Worm (Caenorhabditis elegans) whole organism, young adult: Measurements from ENCODE around the gene fbxb-15.

ENCODE experiments used
- B0336.3 ChIP-seq: fragments of 200-800 bp; sonication (Bioruptor generic); IDR thresholded peaks from 2 replicates; pipeline ENCODE4 v1.3.6; 2022; ENCODE audit warnings: missing genetic modification characterization, missing compliant biosample characterization
- D2030.7 ChIP-seq: fragments of 200-800 bp; sonication (Bioruptor generic); IDR thresholded peaks from 2 replicates; pipeline ENCODE4 v1.3.6; 2022; ENCODE audit warnings: missing genetic modification reagents, missing genetic modification characterization, missing compliant biosample characterization
- F10E7.11 ChIP-seq: sonication (generic microtip); optimal IDR thresholded peaks from 2 replicates; lab custom pipeline; 2017; ENCODE audit warnings: mild to moderate bottlenecking, missing genetic modification characterization, moderate library complexity, missing compliant biosample characterization
- F22D6.2 ChIP-seq: sonication (generic microtip); optimal IDR thresholded peaks from 2 replicates; lab custom pipeline; 2016; ENCODE audit warnings: mild to moderate bottlenecking, missing genetic modification characterization, missing compliant biosample characterization
- F23B12.7 ChIP-seq: sonication (generic microtip); optimal IDR thresholded peaks from 2 replicates; lab custom pipeline; 2017; ENCODE audit warnings: missing genetic modification characterization, mild to moderate bottlenecking, missing compliant biosample characterization, antibody characterized with exemption, moderate library complexity; ENCODE audit not compliant: insufficient read depth
- F33H1.4 ChIP-seq: fragments of 200-800 bp; sonication (Bioruptor generic); IDR thresholded peaks from 2 replicates; pipeline ENCODE4 v1.3.6; 2022; ENCODE audit warnings: missing genetic modification reagents, missing genetic modification characterization, missing compliant biosample characterization
- F37B4.10 ChIP-seq: fragments of 200-800 bp; sonication (Bioruptor generic); IDR thresholded peaks from 2 replicates; pipeline ENCODE4 v1.3.6; 2022; ENCODE audit warnings: missing genetic modification characterization, missing compliant biosample characterization
- F55B11.4 ChIP-seq: sonication (generic microtip); optimal IDR thresholded peaks from 2 replicates; lab custom pipeline; 2016; ENCODE audit warnings: missing compliant biosample characterization, missing genetic modification characterization, borderline replicate concordance; ENCODE audit not compliant: insufficient read depth
- K12H6.12 ChIP-seq: fragments of 200-800 bp; sonication (Bioruptor generic); optimal IDR thresholded peaks from 2 replicates; lab custom pipeline; 2018; ENCODE audit warnings: mild to moderate bottlenecking, missing genetic modification characterization, missing compliant biosample characterization
- Y56A3A.18 ChIP-seq: fragments of 200-800 bp; sonication (Bioruptor generic); IDR thresholded peaks from 2 replicates; pipeline ENCODE4 v1.3.6; 2022; ENCODE audit warnings: missing genetic modification reagents, missing genetic modification characterization, missing compliant biosample characterization
- Y79H2A.3 ChIP-seq: fragments of 200-800 bp; sonication (Bioruptor generic); conservative IDR thresholded peaks from 2 replicates; pipeline ENCODE4 v1.3.6; 2022; ENCODE audit warnings: missing genetic modification reagents, missing genetic modification characterization, missing compliant biosample characterization
- Y95B8A.8 ChIP-seq: fragments of 200-800 bp; sonication (Bioruptor generic); IDR thresholded peaks from 2 replicates; pipeline ENCODE4 v1.3.6; 2022; ENCODE audit warnings: missing genetic modification reagents, missing genetic modification characterization, missing compliant biosample characterization
- ZK185.1 ChIP-seq: sonication (generic microtip); optimal IDR thresholded peaks from 2 replicates; lab custom pipeline; 2016; ENCODE audit warnings: mild to moderate bottlenecking, missing genetic modification characterization, missing compliant biosample characterization; ENCODE audit not compliant: poor library complexity, severe bottlenecking
- aptf-2 ChIP-seq: fragments of 200-800 bp; sonication (Bioruptor generic); conservative IDR thresholded peaks from 2 replicates; pipeline ENCODE4 v1.3.6; 2022; ENCODE audit warnings: missing genetic modification reagents, missing genetic modification characterization, missing compliant biosample characterization
- atf-7 ChIP-seq: sonication (generic microtip); optimal IDR thresholded peaks from 2 replicates; lab custom pipeline; 2017; ENCODE audit warnings: mild to moderate bottlenecking, missing genetic modification characterization, missing compliant biosample characterization
- athp-1 ChIP-seq: sonication (generic microtip); optimal IDR thresholded peaks from 2 replicates; lab custom pipeline; 2017; ENCODE audit warnings: mild to moderate bottlenecking, missing genetic modification characterization, missing compliant biosample characterization
- attf-3 ChIP-seq: fragments of 200-800 bp; sonication (Bioruptor generic); conservative IDR thresholded peaks from 2 replicates; pipeline ENCODE4 v1.3.6; 2022; ENCODE audit warnings: missing genetic modification reagents, missing genetic modification characterization, missing compliant biosample characterization
- attf-5 ChIP-seq: fragments of 200-800 bp; sonication (Bioruptor generic); optimal IDR thresholded peaks from 2 replicates; lab custom pipeline; 2018; ENCODE audit warnings: mild to moderate bottlenecking, missing genetic modification characterization, missing compliant biosample characterization
- bed-2 ChIP-seq: fragments of 200-800 bp; sonication (Bioruptor generic); IDR thresholded peaks from 2 replicates; pipeline ENCODE4 v1.3.6; 2022; ENCODE audit warnings: missing genetic modification reagents, missing genetic modification characterization, missing compliant biosample characterization
- ceh-40 ChIP-seq: fragments of 200-800 bp; sonication (Bioruptor generic); IDR thresholded peaks from 2 replicates; pipeline ENCODE4 v1.3.6; 2022; ENCODE audit warnings: missing genetic modification characterization, missing compliant biosample characterization
- ceh-91 ChIP-seq: fragments of 200-800 bp; sonication (Bioruptor generic); IDR thresholded peaks from 2 replicates; pipeline ENCODE4 v1.3.6; 2022; ENCODE audit warnings: missing genetic modification reagents, missing genetic modification characterization, missing compliant biosample characterization
- die-1 ChIP-seq: sonication (generic microtip); optimal IDR thresholded peaks from 2 replicates; lab custom pipeline; 2016; ENCODE audit warnings: missing genotype, mild to moderate bottlenecking, missing genetic modification characterization, missing compliant biosample characterization
- dox-1 ChIP-seq: fragments of 200-800 bp; sonication (Bioruptor generic); IDR thresholded peaks from 2 replicates; pipeline ENCODE4 v1.3.6; 2022; ENCODE audit warnings: missing genetic modification reagents, missing genetic modification characterization, missing compliant biosample characterization
- ets-4 ChIP-seq: fragments of 200-800 bp; sonication (Bioruptor generic); optimal IDR thresholded peaks from 2 replicates; lab custom pipeline; 2018; ENCODE audit warnings: mild to moderate bottlenecking, missing genetic modification characterization, missing compliant biosample characterization
- hlh-26 ChIP-seq: fragments of 200-800 bp; sonication (Bioruptor generic); conservative IDR thresholded peaks from 2 replicates; pipeline ENCODE4 v1.3.6; 2022; ENCODE audit warnings: missing genetic modification reagents, missing genetic modification characterization, missing compliant biosample characterization
- hmg-1.2 ChIP-seq: fragments of 200-800 bp; sonication (Bioruptor generic); IDR thresholded peaks from 2 replicates; pipeline ENCODE4 v1.3.6; 2022; ENCODE audit warnings: missing genetic modification reagents, missing genetic modification characterization, missing compliant biosample characterization
- let-607 ChIP-seq, 2 experiments: fragments of 200-800 bp in 1 of 2; sonication (Bioruptor generic) in 1 of 2; sonication (generic microtip) in 1 of 2; optimal IDR thresholded peaks; 2 replicates each; lab custom pipeline; 2016 to 2018; ENCODE audit warnings: mild to moderate bottlenecking in 2 of 2, missing compliant biosample characterization in 2 of 2, missing genetic modification characterization in 2 of 2, moderate library complexity in 2 of 2, missing genotype in 1 of 2
- lin-26 ChIP-seq: fragments of 200-800 bp; sonication (Bioruptor generic); IDR thresholded peaks from 2 replicates; pipeline ENCODE4 v1.3.6; 2022; ENCODE audit warnings: missing genetic modification reagents, missing genetic modification characterization, missing compliant biosample characterization
- lin-40 ChIP-seq: sonication (generic microtip); optimal IDR thresholded peaks from 2 replicates; lab custom pipeline; 2016; ENCODE audit warnings: missing genetic modification characterization, mild to moderate bottlenecking, missing compliant biosample characterization, missing genotype, missing genetic modification reagents
- lsl-1 ChIP-seq: fragments of 200-800 bp; sonication (Bioruptor generic); optimal IDR thresholded peaks from 2 replicates; lab custom pipeline; 2018; ENCODE audit warnings: mild to moderate bottlenecking, missing genetic modification characterization, moderate library complexity, missing compliant biosample characterization
- madf-6 ChIP-seq: fragments of 200-800 bp; sonication (Bioruptor generic); IDR thresholded peaks from 2 replicates; pipeline ENCODE4 v1.3.6; 2022; ENCODE audit warnings: missing genetic modification reagents, missing genetic modification characterization, missing compliant biosample characterization
- madf-8 ChIP-seq: fragments of 200-800 bp; sonication (Bioruptor generic); conservative IDR thresholded peaks from 2 replicates; pipeline ENCODE4 v1.3.6; 2022; ENCODE audit warnings: missing genetic modification reagents, missing genetic modification characterization, missing compliant biosample characterization
- mcd-1 ChIP-seq: fragments of 200-800 bp; sonication (Bioruptor generic); IDR thresholded peaks from 2 replicates; pipeline ENCODE4 v1.3.6; 2022; ENCODE audit warnings: missing genetic modification reagents, missing genetic modification characterization, missing compliant biosample characterization
- nhr-120 ChIP-seq: fragments of 200-800 bp; sonication (Bioruptor generic); IDR thresholded peaks from 2 replicates; pipeline ENCODE4 v1.3.6; 2022; ENCODE audit warnings: missing genetic modification characterization, missing compliant biosample characterization
- nhr-27 ChIP-seq: fragments of 200-800 bp; sonication (Bioruptor generic); optimal IDR thresholded peaks from 2 replicates; lab custom pipeline; 2018; ENCODE audit warnings: mild to moderate bottlenecking, missing genetic modification characterization, moderate library complexity, missing compliant biosample characterization
- nhr-80 ChIP-seq: sonication (generic microtip); optimal IDR thresholded peaks from 2 replicates; lab custom pipeline; 2016; ENCODE audit warnings: missing genetic modification characterization, missing compliant biosample characterization
- rcor-1 ChIP-seq: fragments of 200-800 bp; sonication (Bioruptor generic); IDR thresholded peaks from 2 replicates; pipeline ENCODE4 v1.3.6; 2022; ENCODE audit warnings: missing genetic modification reagents, missing genetic modification characterization, missing compliant biosample characterization
- rec-8 ChIP-seq, 2 experiments: sonication (generic microtip); optimal IDR thresholded peaks; 2 replicates each; lab custom pipeline; 2016; ENCODE audit warnings: mild to moderate bottlenecking in 2 of 2, missing genetic modification characterization in 2 of 2, missing genetic modification reagents in 2 of 2, missing genotype in 2 of 2, missing biosample characterization in 1 of 2, missing compliant biosample characterization in 1 of 2, moderate library complexity in 1 of 2
- snpc-1.3 ChIP-seq: sonication (generic microtip); optimal IDR thresholded peaks from 2 replicates; lab custom pipeline; 2017; ENCODE audit warnings: missing genetic modification characterization, mild to moderate bottlenecking, missing compliant biosample characterization, antibody characterized with exemption, moderate library complexity, missing genotype, missing genetic modification reagents; ENCODE audit not compliant: insufficient read depth
- tbp1 ChIP-seq: fragments of 200-800 bp; sonication (Bioruptor generic); optimal IDR thresholded peaks from 2 replicates; lab custom pipeline; 2018; ENCODE audit warnings: mild to moderate bottlenecking, missing genetic modification characterization, missing compliant biosample characterization
- zim-3 ChIP-seq: sonication (generic microtip); optimal IDR thresholded peaks from 2 replicates; lab custom pipeline; 2017; ENCODE audit warnings: mild to moderate bottlenecking, missing genetic modification characterization, moderate library complexity, missing compliant biosample characterization

The fbxb-15 gene

DNA sequence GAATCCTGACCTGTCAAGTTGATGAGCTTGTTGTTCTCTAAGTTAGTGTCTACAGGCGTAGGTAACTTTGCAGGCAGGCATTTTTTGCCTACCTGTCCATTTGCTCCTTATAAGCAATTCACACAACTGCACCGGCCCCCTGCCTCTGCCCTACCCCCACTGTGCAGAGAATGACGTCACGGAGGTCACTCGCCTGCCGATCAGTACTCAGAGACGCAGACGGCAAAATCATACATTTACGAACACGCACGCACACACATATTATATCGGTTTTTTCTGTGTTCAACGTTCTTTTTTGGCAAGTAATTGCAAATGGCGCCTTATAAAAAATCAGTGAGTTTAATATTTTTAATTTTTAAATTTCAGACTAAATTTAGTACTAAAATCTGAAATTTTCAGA, 10.2 kb upstream of the fbxb-15 start, which contains the start of gene duxl-1:
Gene duxl-1, plus strand, starts transcription at position 184 of the 400 bp plus-strand sequence.
- TF ChIP-seq zim-3: no peak
- peak in 1 of 2 experiments; percentile 3 for TF ChIP-seq let-607 (tag; optimal IDR thresholded peaks at IDR 0.05; lab: Kevin White, UChicago)
- no peak for TF ChIP-seq madf-6 (GFP tag; lab: Robert Waterston, UW)
- no peak for TF ChIP-seq rcor-1 (GFP tag; lab: Robert Waterston, UW)
- no peak for TF ChIP-seq lin-26 (GFP tag; lab: Robert Waterston, UW)
- peak; percentile 22; the same call in 1 of the 2 replicates for TF ChIP-seq dox-1 (GFP tag; lab: Robert Waterston, UW)
- TF ChIP-seq atf-7 (tag; lab: Kevin White, UChicago): peak; percentile 90
- no peak for TF ChIP-seq snpc-1.3 (tag; lab: Kevin White, UChicago)
- no peak for TF ChIP-seq bed-2 (GFP tag; lab: Robert Waterston, UW)
- no peak for TF ChIP-seq Y79H2A.3 (GFP tag; lab: Robert Waterston, UW)
- TF ChIP-seq F55B11.4 (tag; lab: Kevin White, UChicago): no peak
- no peak for TF ChIP-seq F37B4.10 (GFP tag; lab: Robert Waterston, UW)
- no peak for TF ChIP-seq rec-8 (tag; optimal IDR thresholded peaks at IDR 0.05; lab: Kevin White, UChicago)
- TF ChIP-seq mcd-1 (GFP tag; lab: Robert Waterston, UW): no peak
- peak; percentile 57 for TF ChIP-seq nhr-80 (tag; lab: Kevin White, UChicago)
- no peak for TF ChIP-seq hlh-26 (GFP tag; lab: Robert Waterston, UW)
- no peak for TF ChIP-seq ets-4 (GFP tag; lab: Kevin White, UChicago)
- TF ChIP-seq F10E7.11: no peak
- TF ChIP-seq hmg-1.2: peak; percentile 53; the same call in 1 of the 2 replicates
- no peak for TF ChIP-seq B0336.3
- TF ChIP-seq nhr-27: no peak
- no peak for TF ChIP-seq F22D6.2 (tag; lab: Kevin White, UChicago)
- no peak for TF ChIP-seq F23B12.7
- TF ChIP-seq K12H6.12 (tag; lab: Kevin White, UChicago): no peak
- TF ChIP-seq ZK185.1: no peak
- no peak for TF ChIP-seq lin-40
- TF ChIP-seq attf-3 (GFP tag; lab: Robert Waterston, UW): no peak
- no peak for TF ChIP-seq lsl-1 (GFP tag; lab: Kevin White, UChicago)
- TF ChIP-seq tbp1: peak; percentile 15
- TF ChIP-seq Y56A3A.18 (GFP tag; lab: Robert Waterston, UW): no peak
- no peak for TF ChIP-seq ceh-40 (GFP tag; lab: Robert Waterston, UW)
- no peak for TF ChIP-seq die-1 (tag; lab: Kevin White, UChicago)
- TF ChIP-seq attf-5 (GFP tag; lab: Kevin White, UChicago): peak; percentile 61
- no peak for TF ChIP-seq athp-1 (tag; lab: Kevin White, UChicago)

DNA sequence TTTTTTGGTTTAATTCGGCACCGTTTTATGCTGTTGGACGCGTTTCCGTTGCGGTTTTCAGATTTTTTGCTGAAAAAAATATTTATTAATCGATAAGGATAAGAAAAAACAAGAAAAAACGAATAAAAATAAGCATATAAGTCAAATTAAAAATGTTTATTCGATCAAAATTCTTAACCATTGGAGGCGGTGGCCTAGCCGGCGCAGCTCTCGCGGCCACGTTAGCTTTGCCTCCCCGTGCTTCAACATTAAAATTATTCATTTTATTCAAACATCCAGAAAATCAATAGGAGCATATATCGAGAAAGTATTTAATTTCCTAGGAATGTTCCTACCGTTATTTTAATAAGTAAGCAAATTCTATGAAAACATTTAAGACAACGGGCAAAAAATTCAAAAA, 9.6 kb upstream of the fbxb-15 start, which contains the start of gene ZC204.14:
Gene ZC204.14, minus strand, starts transcription at position 69 of the 400 bp plus-strand sequence.
- TF ChIP-seq nhr-120 (GFP tag; lab: Robert Waterston, UW) (no peak), hmg-1.2 (peak; percentile 77)

DNA sequence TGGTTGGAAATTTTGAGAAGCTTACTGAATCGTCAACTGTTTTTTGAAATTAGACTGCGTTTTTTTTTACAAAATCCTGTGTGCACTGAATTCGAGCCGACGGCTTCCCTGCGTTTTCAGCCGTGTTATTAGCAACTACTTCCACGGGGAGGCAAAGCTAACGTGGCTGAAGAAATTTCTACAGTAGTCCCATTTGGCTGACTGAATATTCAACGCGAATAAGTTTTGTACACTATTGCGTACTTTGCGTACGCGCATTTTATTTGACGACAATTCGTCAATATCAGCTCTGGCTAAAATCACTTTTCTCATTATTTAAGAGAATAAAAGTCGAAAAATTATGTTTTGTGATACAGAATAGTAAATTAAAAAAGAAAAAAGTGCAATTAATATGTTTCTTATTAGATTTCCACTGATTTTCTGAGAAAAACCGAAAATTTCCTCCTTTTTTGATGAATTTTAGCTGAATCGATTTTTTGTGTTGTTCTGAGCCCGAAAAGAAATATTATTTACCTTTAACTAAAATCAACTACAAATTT, 8.1 kb upstream of the fbxb-15 start:
- TF ChIP-seq D2030.7: peak; percentile 63
- TF ChIP-seq madf-6 (GFP tag; lab: Robert Waterston, UW): peak; percentile 56
- peak; percentile 63; the same call in 1 of the 2 replicates for TF ChIP-seq rcor-1 (GFP tag; lab: Robert Waterston, UW)
- TF ChIP-seq hmg-1.2: peak; percentile 91
- TF ChIP-seq lsl-1 (GFP tag; lab: Kevin White, UChicago): peak; percentile 22
- TF ChIP-seq mcd-1 (GFP tag; lab: Robert Waterston, UW): peak; percentile 80
- 0 out of 2 replicates have a peak, but pooled peaks have one; percentile 58 for TF ChIP-seq aptf-2
- 0 out of 2 replicates have a peak, but pooled peaks have one; percentile 53 for TF ChIP-seq Y95B8A.8 (GFP tag; lab: Robert Waterston, UW)
- TF ChIP-seq dox-1 (GFP tag; lab: Robert Waterston, UW): peak; percentile 85
- TF ChIP-seq let-607 (tag; optimal IDR thresholded peaks at IDR 0.05; lab: Kevin White, UChicago): peak in 1 of 2 experiments; percentile 28
- TF ChIP-seq ceh-91 (GFP tag; lab: Robert Waterston, UW): peak; percentile 62
- TF ChIP-seq attf-3 (GFP tag; lab: Robert Waterston, UW): peak; percentile 44; the same call in 1 of the 2 replicates
- TF ChIP-seq F33H1.4: peak; percentile 30; the same call in 1 of the 2 replicates
- peak; percentile 53 for TF ChIP-seq madf-8 (GFP tag; lab: Robert Waterston, UW)
